Fruit fly (Drosophila melanogaster) whole organism: ENCODE data around the gene temp.

Source experiments
- psq ChIP-seq: fragments of >200 bp; optimal IDR thresholded peaks from 2 replicates; lab custom pipeline; 2017
- usp ChIP-seq: fragments of >200 bp; optimal IDR thresholded peaks from 2 replicates; lab custom pipeline; 2017; ENCODE audit warnings: missing biosample characterization, missing genetic modification characterization, mixed read lengths

DNA sequence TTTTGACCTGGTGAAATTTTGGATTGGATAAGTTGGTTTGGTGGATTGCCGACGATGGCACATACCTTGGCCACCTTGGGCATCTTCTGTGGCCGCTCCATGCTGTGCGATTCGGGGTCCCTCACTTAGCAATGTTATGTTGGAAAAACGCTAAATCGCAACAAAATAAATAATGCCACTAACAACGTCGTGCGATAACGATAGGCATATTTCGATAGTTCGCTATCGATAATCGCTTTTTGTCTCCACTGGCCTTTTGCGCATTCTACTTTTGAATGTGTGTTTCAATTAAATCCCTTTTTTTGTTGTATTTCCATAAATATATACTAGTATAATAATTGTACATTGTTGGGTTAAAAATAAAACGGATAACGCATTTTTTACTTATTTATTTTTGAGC lies 12.6 kb downstream of the temp start, which contains the start of gene crn:
- TF ChIP-seq psq (lab: Kevin White, UChicago) (no peak), usp (GFP tag; lab: Kevin White, UChicago) (no peak)
